Fruit fly (Drosophila melanogaster): ENCODE data around the gene CG9213.

DNA sequence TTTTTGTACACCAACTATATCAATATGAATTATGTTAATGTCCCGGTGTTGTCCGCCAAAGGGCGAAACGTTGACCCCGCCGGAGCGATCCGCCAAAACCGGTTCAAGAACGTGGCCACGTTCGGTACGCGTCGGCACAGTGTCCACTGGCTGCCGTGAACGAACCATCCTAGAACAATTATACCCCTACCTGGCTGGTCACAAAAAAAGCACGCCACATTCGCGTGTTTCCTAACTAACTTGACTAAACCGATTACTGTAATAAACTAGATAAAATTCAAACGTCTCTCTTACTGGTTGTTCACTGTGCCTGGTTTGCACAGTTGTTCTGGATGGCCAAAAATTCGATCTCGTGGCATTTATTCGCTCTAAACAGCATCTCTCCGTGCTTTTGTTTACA lies 5.2 kb upstream of the CG9213 start:
- TF ChIP-seq CTCF (optimal IDR thresholded peaks at IDR 0.05): no peak
- no peak for TF ChIP-seq CG8478 (optimal IDR thresholded peaks at IDR 0.05)

Data from S2 (cell line).